Worm (Caenorhabditis elegans): ENCODE data around the gene Y39A1A.16.
A peak's percentile ranks its signal among the peaks of the same experiment; 100 is the strongest.

Gene Y39A1A.16

ce11 chrIII:10642781-10643180, 36.3 kb upstream of the Y39A1A.16 start, which contains the start of the genes dhs-11 and orc-1:
TSS of gene dhs-11 (minus strand) at chrIII:10642865.
TSS of gene orc-1 (plus strand) at chrIII:10643129.
- no peak for TF ChIP-seq ceh-43 (GFP tag; optimal IDR thresholded peaks at IDR 0.05)
- peak; percentile 58 for TF ChIP-seq mep-1 (tag; optimal IDR thresholded peaks at IDR 0.05)
- TF ChIP-seq blmp-1 (tag; optimal IDR thresholded peaks at IDR 0.05): no peak
- no peak for TF ChIP-seq elt-3 (tag; optimal IDR thresholded peaks at IDR 0.05)
- TF ChIP-seq nhr-237 (tag; optimal IDR thresholded peaks at IDR 0.05): no peak
- TF ChIP-seq bed-3 (GFP tag; optimal IDR thresholded peaks at IDR 0.05): no peak
- TF ChIP-seq lsy-2 (tag; optimal IDR thresholded peaks at IDR 0.05): peak; percentile 97
- TF ChIP-seq snpc-4 (tag; optimal IDR thresholded peaks at IDR 0.05): no peak
- TF ChIP-seq lin-13 (tag; optimal IDR thresholded peaks at IDR 0.05): peak; percentile 15
- no peak for TF ChIP-seq unc-39 (tag; optimal IDR thresholded peaks at IDR 0.05)
- no peak for TF ChIP-seq M03D4.4 (tag; optimal IDR thresholded peaks at IDR 0.05)
- TF ChIP-seq zip-8 (tag; optimal IDR thresholded peaks at IDR 0.05): no peak
- no peak for TF ChIP-seq nhr-2 (tag; optimal IDR thresholded peaks at IDR 0.05)
- no peak for TF ChIP-seq ceh-39 (tag; optimal IDR thresholded peaks at IDR 0.05)
- no peak for TF ChIP-seq cnd-1 (tag; optimal IDR thresholded peaks at IDR 0.05)
- peak; percentile 25 for TF ChIP-seq sptf-1 (tag; optimal IDR thresholded peaks at IDR 0.05)

- TF ChIP-seq lsy-2 (tag; optimal IDR thresholded peaks at IDR 0.05) (no peak), nhr-237 (tag; optimal IDR thresholded peaks at IDR 0.05) (no peak), tbx-8 (GFP tag; optimal IDR thresholded peaks at IDR 0.05) (no peak), nhr-12 (tag; optimal IDR thresholded peaks at IDR 0.05) (no peak), lin-13 (tag; optimal IDR thresholded peaks at IDR 0.05) (no peak), blmp-1 (tag; optimal IDR thresholded peaks at IDR 0.05) (no peak), ceh-39 (tag; optimal IDR thresholded peaks at IDR 0.05) (no peak), drap-1 (GFP tag; optimal IDR thresholded peaks at IDR 0.05) (no peak), unc-39 (tag; optimal IDR thresholded peaks at IDR 0.05) (no peak), pha-4 (tag; optimal IDR thresholded peaks at IDR 0.05) (no peak), M03D4.4 (tag; optimal IDR thresholded peaks at IDR 0.05) (no peak), ceh-43 (GFP tag; optimal IDR thresholded peaks at IDR 0.05) (no peak), mep-1 (tag; optimal IDR thresholded peaks at IDR 0.05) (no peak), elt-1 (tag; optimal IDR thresholded peaks at IDR 0.05; ENCODE audit: borderline replicate concordance, insufficient read depth) (no peak), unc-120 (tag; optimal IDR thresholded peaks at IDR 0.05; ENCODE audit: poor library complexity, severe bottlenecking) (no peak), cnd-1 (tag; optimal IDR thresholded peaks at IDR 0.05) (no peak), nhr-76 (tag; optimal IDR thresholded peaks at IDR 0.05) (no peak)
These were observed 33.0 kb upstream of the Y39A1A.16 start, which contains the start of gene orc-4 for ce11 chrIII:10646094-10646493. TSS of gene orc-4 (plus strand) at chrIII:10646170.

- TF ChIP-seq ztf-11 (tag; optimal IDR thresholded peaks at IDR 0.05) (no peak), ham-2 (GFP tag; optimal IDR thresholded peaks at IDR 0.05) (no peak)
These were observed 29.9 kb upstream of the Y39A1A.16 start, which contains the start of gene emg-1 for ce11 chrIII:10649219-10649618. TSS of gene emg-1 (plus strand) at chrIII:10649519.

- TF ChIP-seq elt-1 (tag; optimal IDR thresholded peaks at IDR 0.05; ENCODE audit: borderline replicate concordance, insufficient read depth) (no peak), ceh-39 (tag; optimal IDR thresholded peaks at IDR 0.05) (peak; percentile 70), ceh-43 (GFP tag; optimal IDR thresholded peaks at IDR 0.05) (no peak), unc-62 (GFP tag; optimal IDR thresholded peaks at IDR 0.05) (peak; percentile 24), sptf-1 (tag; optimal IDR thresholded peaks at IDR 0.05) (no peak), flh-1 (GFP tag; optimal IDR thresholded peaks at IDR 0.05) (no peak), M03D4.4 (tag; optimal IDR thresholded peaks at IDR 0.05) (no peak), drap-1 (GFP tag; optimal IDR thresholded peaks at IDR 0.05) (peak; percentile 18), sem-2 (GFP tag; optimal IDR thresholded peaks at IDR 0.05) (peak; percentile 27), cnd-1 (tag; optimal IDR thresholded peaks at IDR 0.05) (peak; percentile 44), tbx-8 (GFP tag; optimal IDR thresholded peaks at IDR 0.05) (no peak), pha-4 (tag; optimal IDR thresholded peaks at IDR 0.05) (peak; percentile 95), lsy-2 (tag; optimal IDR thresholded peaks at IDR 0.05) (peak; percentile 54), elt-3 (tag; optimal IDR thresholded peaks at IDR 0.05) (no peak), hlh-1 (tag; optimal IDR thresholded peaks at IDR 0.05) (no peak), lin-13 (tag; optimal IDR thresholded peaks at IDR 0.05) (peak; percentile 64), unc-120 (tag; optimal IDR thresholded peaks at IDR 0.05; ENCODE audit: poor library complexity, severe bottlenecking) (no peak), mab-5 (tag; optimal IDR thresholded peaks at IDR 0.05) (no peak), nhr-2 (tag; optimal IDR thresholded peaks at IDR 0.05) (peak; percentile 56), ztf-11 (tag; optimal IDR thresholded peaks at IDR 0.05) (no peak), snpc-4 (tag; optimal IDR thresholded peaks at IDR 0.05) (no peak), blmp-1 (tag; optimal IDR thresholded peaks at IDR 0.05) (no peak), mls-2 (tag; optimal IDR thresholded peaks at IDR 0.05) (peak; percentile 56), mep-1 (tag; optimal IDR thresholded peaks at IDR 0.05) (no peak), lin-32 (GFP tag; optimal IDR thresholded peaks at IDR 0.05) (peak; percentile 42), bed-3 (GFP tag; optimal IDR thresholded peaks at IDR 0.05) (no peak), ceh-83 (GFP tag; optimal IDR thresholded peaks at IDR 0.05) (no peak), nhr-12 (tag; optimal IDR thresholded peaks at IDR 0.05) (no peak), nhr-76 (tag; optimal IDR thresholded peaks at IDR 0.05) (no peak), ham-2 (GFP tag; optimal IDR thresholded peaks at IDR 0.05) (peak; percentile 69), ces-1 (GFP tag; optimal IDR thresholded peaks at IDR 0.05) (peak; percentile 67), nhr-237 (tag; optimal IDR thresholded peaks at IDR 0.05) (no peak), unc-39 (tag; optimal IDR thresholded peaks at IDR 0.05) (no peak), zip-8 (tag; optimal IDR thresholded peaks at IDR 0.05) (peak; percentile 32), nhr-28 (tag; optimal IDR thresholded peaks at IDR 0.05) (no peak)
These were observed 27.4 kb upstream of the Y39A1A.16 start for ce11 chrIII:10651634-10652033.

Measured in whole organism, mixed stage, embryonic.